Worm (Caenorhabditis elegans) whole organism, late embryonic: ENCODE data around the gene pqm-1.

Experiments used
- ceh-2 ChIP-seq: sonication (generic microtip); optimal IDR thresholded peaks from 2 replicates; lab custom pipeline; 2016; ENCODE audit warnings: missing genotype, missing genetic modification characterization, missing compliant biosample characterization
- ceh-9 ChIP-seq: sonication (generic microtip); optimal IDR thresholded peaks from 2 replicates; lab custom pipeline; 2016; ENCODE audit warnings: mild to moderate bottlenecking, missing genetic modification characterization, inconsistent platforms, missing compliant biosample characterization
- fkh-10 ChIP-seq: fragments of 150-350 bp; optimal IDR thresholded peaks from 2 replicates; lab custom pipeline; 2014; ENCODE audit warnings: missing biosample characterization, missing genetic modification reagents, missing genetic modification characterization
- nhr-11 ChIP-seq: fragments of 150-350 bp; optimal IDR thresholded peaks from 2 replicates; lab custom pipeline; 2014; ENCODE audit warnings: missing biosample characterization, missing genetic modification characterization
- nhr-232 ChIP-seq: sonication (generic microtip); optimal IDR thresholded peaks from 2 replicates; lab custom pipeline; 2016; ENCODE audit warnings: missing genetic modification characterization, missing compliant biosample characterization
- pax-1 ChIP-seq: fragments of 150-350 bp; optimal IDR thresholded peaks from 2 replicates; lab custom pipeline; 2014; ENCODE audit warnings: missing biosample characterization, missing genetic modification characterization
- pha-2 ChIP-seq: sonication (generic microtip); optimal IDR thresholded peaks from 2 replicates; lab custom pipeline; 2017; ENCODE audit warnings: mild to moderate bottlenecking, missing genetic modification characterization, missing compliant biosample characterization
- pha-4 ChIP-seq: fragments of 150-350 bp; optimal IDR thresholded peaks from 2 replicates; lab custom pipeline; 2018; ENCODE audit warnings: missing biosample characterization, missing genetic modification reagents, missing genetic modification characterization
- pqm-1 ChIP-seq: sonication (generic microtip); optimal IDR thresholded peaks from 2 replicates; lab custom pipeline; 2016; ENCODE audit warnings: missing genetic modification characterization, missing compliant biosample characterization
- sdc-2 ChIP-seq: sonication (generic microtip); optimal IDR thresholded peaks from 2 replicates; lab custom pipeline; 2016; ENCODE audit warnings: missing genotype, missing genetic modification characterization, missing compliant biosample characterization
- sox-2 ChIP-seq: fragments of 200-800 bp; sonication (Bioruptor generic); IDR thresholded peaks from 2 replicates; pipeline ENCODE4 v1.3.6; 2022; ENCODE audit warnings: missing genetic modification reagents, missing genetic modification characterization, missing compliant biosample characterization
- tbx-7 ChIP-seq: sonication (generic microtip); optimal IDR thresholded peaks from 2 replicates; lab custom pipeline; 2016; ENCODE audit warnings: missing genotype, missing genetic modification characterization, missing compliant biosample characterization
- zip-5 ChIP-seq: sonication (generic microtip); optimal IDR thresholded peaks from 2 replicates; lab custom pipeline; 2016; ENCODE audit warnings: missing genetic modification characterization, missing compliant biosample characterization

DNA sequence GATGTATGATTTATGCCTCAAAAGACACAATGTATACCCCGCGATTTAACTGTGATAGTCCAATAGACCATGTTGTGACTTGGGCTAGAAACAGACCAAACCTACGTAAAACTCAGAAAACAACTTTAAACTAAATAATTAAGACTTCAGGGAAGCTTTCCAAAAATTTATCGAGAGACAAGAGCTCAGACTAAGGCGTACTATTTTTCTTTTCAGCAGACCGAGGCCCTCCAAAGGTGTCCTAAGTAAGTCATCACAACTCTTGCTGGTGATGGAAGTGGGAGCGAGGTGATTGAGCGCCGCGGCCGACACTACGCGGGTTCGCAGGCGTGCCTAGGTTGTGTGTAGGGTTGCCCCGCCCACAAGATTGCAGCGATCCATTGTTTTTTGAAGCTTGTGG is 14.6 kb upstream of the pqm-1 start:
- TF ChIP-seq nhr-11 (tag; lab: Kevin White, UChicago) (no peak), sdc-2 (tag; lab: Kevin White, UChicago) (no peak), pha-4 (tag; lab: Kevin White, UChicago) (no peak), pax-1 (tag; lab: Kevin White, UChicago) (no peak), pha-2 (tag; lab: Kevin White, UChicago) (no peak), pqm-1 (tag; lab: Kevin White, UChicago) (no peak), zip-5 (tag; lab: Kevin White, UChicago) (no peak), ceh-2 (tag; lab: Kevin White, UChicago) (no peak), tbx-7 (tag; lab: Kevin White, UChicago) (no peak), sox-2 (no peak), nhr-232 (tag; lab: Kevin White, UChicago) (no peak), ceh-9 (no peak), fkh-10 (GFP tag; lab: Kevin White, UChicago) (no peak)
